Worm (Caenorhabditis elegans) whole organism, mixed stage, embryonic: ENCODE data around the gene T09F3.2.

Source experiments
- bed-3 ChIP-seq: fragments of 200-800 bp; sonication (Bioruptor generic); optimal IDR thresholded peaks from 3 replicates; lab custom pipeline; 2018; ENCODE audit warnings: mild to moderate bottlenecking, missing genetic modification characterization, moderate library complexity, missing compliant biosample characterization
- elt-1 ChIP-seq: sonication (generic microtip); optimal IDR thresholded peaks from 2 replicates; lab custom pipeline; 2017; ENCODE audit warnings: missing genetic modification characterization, mild to moderate bottlenecking, missing compliant biosample characterization, antibody characterized with exemption, moderate library complexity, borderline replicate concordance; ENCODE audit not compliant: insufficient read depth
- lin-32 ChIP-seq: fragments of 200-800 bp; sonication (Bioruptor generic); optimal IDR thresholded peaks from 2 replicates; lab custom pipeline; 2018; ENCODE audit warnings: mild to moderate bottlenecking, missing genetic modification characterization, missing compliant biosample characterization
- snpc-4 ChIP-seq: fragments of 150-350 bp; optimal IDR thresholded peaks from 2 replicates; lab custom pipeline; 2014; ENCODE audit warnings: missing biosample characterization, missing genetic modification characterization

ce11 chrII:10390854-10391253 is at the start of gene T09F3.2, which contains the start of gene T09F3.7:
- TF ChIP-seq snpc-4 (tag; lab: Kevin White, UChicago), result no peak
- no peak for TF ChIP-seq elt-1 (tag; lab: Kevin White, UChicago)
- no peak for TF ChIP-seq lin-32
- TF ChIP-seq bed-3 (GFP tag; lab: Kevin White, UChicago), result no peak
